Worm (Caenorhabditis elegans) whole organism, L2 larva: ENCODE results near the gene F13B12.3.

Experiments
- F13H6.1 ChIP-seq: sonication (generic microtip); optimal IDR thresholded peaks from 2 replicates; lab custom pipeline; 2016; ENCODE audit warnings: missing genetic modification characterization, missing compliant biosample characterization
- ceh-82 ChIP-seq: fragments of 150-350 bp; optimal IDR thresholded peaks from 2 replicates; lab custom pipeline; 2014; ENCODE audit warnings: missing biosample characterization, missing genetic modification characterization
- egl-27 ChIP-seq: sonication (generic microtip); optimal IDR thresholded peaks from 3 replicates; lab custom pipeline; 2017; ENCODE audit warnings: missing biosample characterization, missing genetic modification reagents, missing genetic modification characterization

- no peak for TF ChIP-seq egl-27
- TF ChIP-seq F13H6.1: no peak
- TF ChIP-seq ceh-82 (tag; lab: Kevin White, UChicago): no peak
Measured at ce11 chrIV:10465764-10466163, 26.8 kb downstream of the F13B12.3 start.
